Worm (Caenorhabditis elegans): ENCODE data around the gene C09E7.7.

C09E7.7 gene

ce11 chrIII:6525557-6525956 lies 25.5 kb downstream of the C09E7.7 start, which contains the start of gene oig-1:
Gene oig-1, minus strand, starts transcription at chrIII:6525657.
- TF ChIP-seq ceh-14 (tag; optimal IDR thresholded peaks at IDR 0.05): no peak
- TF ChIP-seq tbx-2 (tag; optimal IDR thresholded peaks at IDR 0.05): no peak
- TF ChIP-seq fax-1 (tag; optimal IDR thresholded peaks at IDR 0.05): no peak
- no peak for TF ChIP-seq ceh-31 (tag; optimal IDR thresholded peaks at IDR 0.05)
- TF ChIP-seq C08G9.2 (tag; optimal IDR thresholded peaks at IDR 0.05): no peak
- no peak for TF ChIP-seq unc-86 (tag; optimal IDR thresholded peaks at IDR 0.05)
- TF ChIP-seq tbx-7 (tag; optimal IDR thresholded peaks at IDR 0.05): no peak
- TF ChIP-seq lin-11 (tag; optimal IDR thresholded peaks at IDR 0.05): no peak
- TF ChIP-seq pros-1 (tag; optimal IDR thresholded peaks at IDR 0.05): no peak
- TF ChIP-seq pax-1 (tag; optimal IDR thresholded peaks at IDR 0.05): no peak
- no peak for TF ChIP-seq unc-42 (tag; optimal IDR thresholded peaks at IDR 0.05)
- no peak for TF ChIP-seq ceh-18 (tag; optimal IDR thresholded peaks at IDR 0.05)
- TF ChIP-seq fkh-10 (GFP tag; optimal IDR thresholded peaks at IDR 0.05): no peak
- TF ChIP-seq ceh-22 (tag; optimal IDR thresholded peaks at IDR 0.05): no peak
- TF ChIP-seq hlh-8 (tag; optimal IDR thresholded peaks at IDR 0.05): no peak
- no peak for TF ChIP-seq ceh-19 (GFP tag; optimal IDR thresholded peaks at IDR 0.05)
- no peak for TF ChIP-seq unc-3 (GFP tag; conservative IDR thresholded peaks at IDR 0.05)
- TF ChIP-seq unc-3 (tag; optimal IDR thresholded peaks at IDR 0.05): no peak
- no peak for TF ChIP-seq hlh-15 (tag; optimal IDR thresholded peaks at IDR 0.05)
- no peak for TF ChIP-seq sdc-2 (tag; optimal IDR thresholded peaks at IDR 0.05)

ce11 chrIII:6519949-6520348 lies 31.1 kb downstream of the C09E7.7 start, which contains the start of gene C09E7.10:
Gene C09E7.10, minus strand, starts transcription at chrIII:6520049.
- TF ChIP-seq K09A11.1 (tag; optimal IDR thresholded peaks at IDR 0.05; ENCODE audit: insufficient read depth) (no peak), fkh-6 (tag; optimal IDR thresholded peaks at IDR 0.05) (no peak), C38D4.7 (GFP tag; optimal IDR thresholded peaks at IDR 0.05) (no peak), tbx-2 (tag; optimal IDR thresholded peaks at IDR 0.05) (no peak), hlh-13 (GFP tag; optimal IDR thresholded peaks at IDR 0.05) (no peak), ref-2 (tag; optimal IDR thresholded peaks at IDR 0.05) (no peak), ceh-2 (tag; optimal IDR thresholded peaks at IDR 0.05) (no peak), syd-9 (tag; optimal IDR thresholded peaks at IDR 0.05) (no peak), hlh-30 (tag; optimal IDR thresholded peaks at IDR 0.05; ENCODE audit: insufficient read depth) (no peak), zip-5 (tag; optimal IDR thresholded peaks at IDR 0.05) (no peak), pha-4 (tag; optimal IDR thresholded peaks at IDR 0.05) (no peak), unc-86 (tag; optimal IDR thresholded peaks at IDR 0.05) (no peak), hlh-15 (tag; optimal IDR thresholded peaks at IDR 0.05) (no peak), mec-3 (tag; optimal IDR thresholded peaks at IDR 0.05; ENCODE audit: borderline replicate concordance) (no peak), ceh-31 (tag; optimal IDR thresholded peaks at IDR 0.05) (no peak), unc-42 (tag; optimal IDR thresholded peaks at IDR 0.05) (no peak), ceh-45 (GFP tag; IDR thresholded peaks at IDR 0.05) (no peak), nfya-1 (tag; optimal IDR thresholded peaks at IDR 0.05) (no peak)

ce11 chrIII:6514673-6515072 lies 36.4 kb downstream of the C09E7.7 start, which contains the start of gene acr-5:
Gene acr-5, minus strand, starts transcription at chrIII:6514773.
- TF ChIP-seq sox-2 (GFP tag; IDR thresholded peaks at IDR 0.05) (no peak), tbx-7 (tag; optimal IDR thresholded peaks at IDR 0.05) (no peak), T23F11.4 (GFP tag; optimal IDR thresholded peaks at IDR 0.05) (no peak), hlh-30 (tag; optimal IDR thresholded peaks at IDR 0.05; ENCODE audit: insufficient read depth) (no peak), npax-4 (tag; optimal IDR thresholded peaks at IDR 0.05) (no peak), sdc-2 (tag; optimal IDR thresholded peaks at IDR 0.05) (no peak), ets-4 (tag; optimal IDR thresholded peaks at IDR 0.05) (no peak), ceh-9 (tag; optimal IDR thresholded peaks at IDR 0.05) (no peak), ceh-18 (tag; optimal IDR thresholded peaks at IDR 0.05) (no peak), ceh-14 (tag; optimal IDR thresholded peaks at IDR 0.05) (no peak), ceh-24 (tag; optimal IDR thresholded peaks at IDR 0.05) (no peak), fkh-6 (tag; optimal IDR thresholded peaks at IDR 0.05) (no peak), unc-42 (tag; optimal IDR thresholded peaks at IDR 0.05) (no peak), sox-4 (tag; optimal IDR thresholded peaks at IDR 0.05) (no peak), hlh-13 (GFP tag; optimal IDR thresholded peaks at IDR 0.05) (no peak), ceh-45 (GFP tag; IDR thresholded peaks at IDR 0.05) (no peak)
